Worm (Caenorhabditis elegans): Measurements from ENCODE around the gene F46B6.13.

- TF ChIP-seq ama-1 (optimal IDR thresholded peaks at IDR 0.05) (no peak), tbx-11 (GFP tag; IDR thresholded peaks at IDR 0.05) (no peak), sea-1 (GFP tag; conservative IDR thresholded peaks at IDR 0.05) (no peak), F13C5.2 (tag; optimal IDR thresholded peaks at IDR 0.05) (no peak), pes-1 (GFP tag; IDR thresholded peaks at IDR 0.05) (no peak), ceh-36 (tag; optimal IDR thresholded peaks at IDR 0.05) (no peak), hnd-1 (tag; optimal IDR thresholded peaks at IDR 0.05) (no peak), hmbx-1 (tag; optimal IDR thresholded peaks at IDR 0.05) (no peak), flt-1 (GFP tag; IDR thresholded peaks at IDR 0.05) (no peak), tbx-37 (GFP tag; conservative IDR thresholded peaks at IDR 0.05) (no peak), ceh-13 (GFP tag; optimal IDR thresholded peaks at IDR 0.05) (no peak), tra-4 (tag; optimal IDR thresholded peaks at IDR 0.05) (no peak), B0310.2 (tag; optimal IDR thresholded peaks at IDR 0.05) (no peak), ets-7 (tag; optimal IDR thresholded peaks at IDR 0.05) (no peak)
Measured at ce11 chrV:9833900-9834299, 34.9 kb upstream of the F46B6.13 start, which contains the start of gene sru-40.

Data from whole organism, early embryonic.